Worm (Caenorhabditis elegans): ENCODE data around the gene str-79.

DNA sequence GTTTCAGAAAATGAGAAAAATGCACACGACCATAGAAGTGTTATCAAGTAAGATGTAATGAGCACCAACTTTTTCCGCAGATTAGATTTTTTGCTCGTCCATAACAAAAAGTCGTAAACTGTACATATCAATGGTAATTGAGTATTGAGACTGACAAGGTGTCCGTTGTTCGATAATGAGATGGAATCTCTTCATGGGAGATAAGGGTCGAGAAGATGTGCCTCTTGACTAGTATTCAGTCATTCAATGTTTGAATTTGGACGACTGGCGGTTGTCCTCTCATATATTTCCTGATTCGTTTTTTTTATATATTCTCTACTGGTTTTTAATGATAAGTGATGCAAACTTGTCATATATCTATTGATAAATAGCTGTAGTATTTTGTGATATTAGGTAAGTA lies 12.0 kb downstream of the str-79 start:
- TF ChIP-seq somi-1 (GFP tag; optimal IDR thresholded peaks at IDR 0.05) (no peak), madf-8 (GFP tag; conservative IDR thresholded peaks at IDR 0.05) (no peak), zfh-2 (GFP tag; conservative IDR thresholded peaks at IDR 0.05) (no peak), athp-1 (tag; optimal IDR thresholded peaks at IDR 0.05) (no peak), F33H1.4 (GFP tag; IDR thresholded peaks at IDR 0.05) (no peak), ceh-27 (GFP tag; optimal IDR thresholded peaks at IDR 0.05) (no peak)
